Fruit fly (Drosophila melanogaster) whole organism, prepupa: Measurements from ENCODE around the gene mTerf3.

Experiments
- CG10669 ChIP-seq: fragments of 200-800 bp; sonication (Bioruptor generic); optimal IDR thresholded peaks from 3 replicates; lab custom pipeline; 2018; ENCODE audit warnings: missing biosample characterization, mild to moderate bottlenecking, missing genetic modification characterization, moderate library complexity
- CG11294 ChIP-seq: fragments of 200-800 bp; sonication (Bioruptor generic); IDR thresholded peaks from 2 replicates; pipeline ENCODE4 v1.3.6; 2022; ENCODE audit warnings: missing biosample characterization, missing genetic modification characterization
- CG11902 ChIP-seq: fragments of 200-800 bp; sonication (Bioruptor generic); optimal IDR thresholded peaks from 3 replicates; lab custom pipeline; 2016; ENCODE audit warnings: missing biosample characterization, missing genetic modification characterization
- CG15336 ChIP-seq: fragments of 200-800 bp; sonication (Bioruptor generic); IDR thresholded peaks from 2 replicates; pipeline ENCODE4 v1.3.6; 2022; ENCODE audit warnings: missing biosample characterization, missing genetic modification characterization
- CG1621 ChIP-seq: fragments of 200-800 bp; sonication (Bioruptor generic); optimal IDR thresholded peaks from 3 replicates; lab custom pipeline; 2018; ENCODE audit warnings: missing biosample characterization, mild to moderate bottlenecking, missing genetic modification characterization
- CG3032 ChIP-seq: fragments of 200-800 bp; optimal IDR thresholded peaks from 2 replicates; lab custom pipeline; 2019; ENCODE audit warnings: missing biosample characterization, mild to moderate bottlenecking, missing genetic modification characterization, moderate library complexity
- CG31627 ChIP-seq: fragments of 200-800 bp; sonication (Bioruptor generic); optimal IDR thresholded peaks from 3 replicates; lab custom pipeline; 2016; ENCODE audit warnings: missing biosample characterization, missing genetic modification characterization
- CG34406 ChIP-seq: fragments of 200-800 bp; sonication (Bioruptor generic); optimal IDR thresholded peaks from 3 replicates; lab custom pipeline; 2016; ENCODE audit warnings: missing biosample characterization, missing genetic modification characterization
- CG3919 ChIP-seq: fragments of 200-800 bp; sonication (Bioruptor generic); optimal IDR thresholded peaks from 3 replicates; lab custom pipeline; 2016; ENCODE audit warnings: missing biosample characterization, missing genetic modification characterization
- CG4318 ChIP-seq: fragments of 200-800 bp; sonication (Bioruptor generic); optimal IDR thresholded peaks from 3 replicates; lab custom pipeline; 2017; ENCODE audit warnings: missing biosample characterization, mild to moderate bottlenecking, missing genetic modification characterization
- CG6163 ChIP-seq: fragments of 200-800 bp; sonication (Bioruptor generic); IDR thresholded peaks from 3 replicates; pipeline ENCODE4 v1.3.6; 2022; ENCODE audit warnings: missing biosample characterization, missing genetic modification characterization
- CG6276 ChIP-seq: fragments of 200-800 bp; sonication (Bioruptor generic); optimal IDR thresholded peaks from 2 replicates; lab custom pipeline; 2017; ENCODE audit warnings: missing biosample characterization, mild to moderate bottlenecking, missing genetic modification characterization
- CG6808 ChIP-seq: fragments of 200-800 bp; sonication (Bioruptor generic); optimal IDR thresholded peaks from 3 replicates; lab custom pipeline; 2017; ENCODE audit warnings: missing biosample characterization, missing genetic modification characterization, mild to moderate bottlenecking, moderate library complexity, missing genetic modification reagents
- CG6854 ChIP-seq: fragments of 200-800 bp; sonication (Bioruptor generic); optimal IDR thresholded peaks from 2 replicates; lab custom pipeline; 2017; ENCODE audit warnings: missing biosample characterization, mild to moderate bottlenecking, missing genetic modification characterization
- CG7368 ChIP-seq: fragments of 200-800 bp; sonication (Bioruptor generic); optimal IDR thresholded peaks from 3 replicates; lab custom pipeline; 2016; ENCODE audit warnings: missing biosample characterization, missing genetic modification characterization
- CG8632 ChIP-seq: fragments of 200-800 bp; sonication (Bioruptor generic); optimal IDR thresholded peaks from 3 replicates; lab custom pipeline; 2016; ENCODE audit warnings: missing biosample characterization, missing genetic modification characterization
- CG9139 ChIP-seq: fragments of 200-800 bp; sonication (Bioruptor generic); optimal IDR thresholded peaks from 3 replicates; lab custom pipeline; 2017; ENCODE audit warnings: missing biosample characterization, mild to moderate bottlenecking, missing genetic modification characterization
- Eip75B ChIP-seq: fragments of 200-800 bp; sonication (Bioruptor generic); optimal IDR thresholded peaks from 3 replicates; lab custom pipeline; 2016; ENCODE audit warnings: missing biosample characterization, missing genetic modification characterization
- Eip93F ChIP-seq: fragments of 200-800 bp; sonication (Bioruptor generic); optimal IDR thresholded peaks from 2 replicates; lab custom pipeline; 2016; ENCODE audit warnings: missing biosample characterization, mild to moderate bottlenecking, missing genetic modification characterization
- Ets21C ChIP-seq: fragments of 200-800 bp; sonication (Bioruptor generic); optimal IDR thresholded peaks from 3 replicates; lab custom pipeline; 2016; ENCODE audit warnings: missing biosample characterization, missing genetic modification characterization
- Hr38 ChIP-seq: sonication (Bioruptor generic); optimal IDR thresholded peaks from 2 replicates; lab custom pipeline; 2016; ENCODE audit warnings: missing biosample characterization, missing genetic modification characterization
- Hr39 ChIP-seq: fragments of 200-800 bp; sonication (Bioruptor generic); optimal IDR thresholded peaks from 2 replicates; lab custom pipeline; 2016; ENCODE audit warnings: missing biosample characterization, missing genetic modification characterization
- Lpt ChIP-seq: fragments of 200-800 bp; sonication (Bioruptor generic); optimal IDR thresholded peaks from 3 replicates; lab custom pipeline; 2016; ENCODE audit warnings: missing biosample characterization, missing genetic modification characterization
- Met ChIP-seq: fragments of 200-800 bp; sonication (Bioruptor generic); optimal IDR thresholded peaks from 3 replicates; lab custom pipeline; 2016; ENCODE audit warnings: missing biosample characterization, missing genetic modification characterization
- OdsH ChIP-seq: fragments of 200-800 bp; sonication (Bioruptor generic); optimal IDR thresholded peaks from 3 replicates; lab custom pipeline; 2016; ENCODE audit warnings: missing biosample characterization, missing genetic modification characterization
- Smox ChIP-seq: fragments of 200-800 bp; sonication (Bioruptor generic); optimal IDR thresholded peaks from 3 replicates; lab custom pipeline; 2016; ENCODE audit warnings: missing biosample characterization, missing genetic modification characterization
- Sox14 ChIP-seq: fragments of 200-800 bp; sonication (Bioruptor generic); optimal IDR thresholded peaks from 3 replicates; lab custom pipeline; 2016; ENCODE audit warnings: missing biosample characterization, missing genetic modification characterization
- Sox15 ChIP-seq: fragments of 200-800 bp; sonication (Bioruptor generic); optimal IDR thresholded peaks from 3 replicates; lab custom pipeline; 2016; ENCODE audit warnings: missing biosample characterization, missing genetic modification characterization
- achi ChIP-seq: fragments of 200-800 bp; sonication (Bioruptor generic); optimal IDR thresholded peaks from 3 replicates; lab custom pipeline; 2016; ENCODE audit warnings: missing biosample characterization, missing genetic modification characterization
- cyc ChIP-seq: fragments of 200-800 bp; sonication (Bioruptor generic); optimal IDR thresholded peaks from 3 replicates; lab custom pipeline; 2016; ENCODE audit warnings: missing biosample characterization, missing genetic modification characterization
- dac ChIP-seq: fragments of 200-800 bp; sonication (Bioruptor generic); optimal IDR thresholded peaks from 2 replicates; lab custom pipeline; 2017; ENCODE audit warnings: missing biosample characterization, mild to moderate bottlenecking, missing genetic modification characterization
- esn ChIP-seq: fragments of 200-800 bp; sonication (Bioruptor generic); optimal IDR thresholded peaks from 2 replicates; lab custom pipeline; 2016; ENCODE audit warnings: missing biosample characterization, mild to moderate bottlenecking, missing genetic modification characterization, moderate library complexity
- fd59A ChIP-seq: fragments of 200-800 bp; sonication (Bioruptor generic); optimal IDR thresholded peaks from 2 replicates; lab custom pipeline; 2017; ENCODE audit warnings: missing biosample characterization, mild to moderate bottlenecking, missing genetic modification characterization, missing genetic modification reagents
- fd85E ChIP-seq: fragments of 200-800 bp; sonication (Bioruptor generic); optimal IDR thresholded peaks from 3 replicates; lab custom pipeline; 2016; ENCODE audit warnings: missing biosample characterization, missing genetic modification characterization
- net ChIP-seq: fragments of 200-800 bp; sonication (Bioruptor generic); optimal IDR thresholded peaks from 3 replicates; lab custom pipeline; 2016; ENCODE audit warnings: missing biosample characterization, missing genetic modification characterization
- pdm3 ChIP-seq: fragments of 200-800 bp; sonication (Bioruptor generic); optimal IDR thresholded peaks from 3 replicates; lab custom pipeline; 2016; ENCODE audit warnings: missing biosample characterization, missing genetic modification characterization
- salr ChIP-seq, 2 experiments: fragments of 200-800 bp; sonication (Bioruptor generic); optimal IDR thresholded peaks; 3 replicates each; lab custom pipeline; 2016 to 2018; ENCODE audit warnings: missing biosample characterization in 2 of 2, missing genetic modification characterization in 2 of 2, mild to moderate bottlenecking in 1 of 2
- ss ChIP-seq, 2 experiments: fragments of 200-800 bp; sonication (Bioruptor generic); optimal IDR thresholded peaks; 2 replicates in 1 of 2; 3 replicates in 1 of 2; lab custom pipeline; 2017 to 2018; ENCODE audit warnings: mild to moderate bottlenecking in 2 of 2, missing biosample characterization in 2 of 2, missing genetic modification characterization in 2 of 2, moderate library complexity in 1 of 2
- svp ChIP-seq: fragments of 200-800 bp; sonication (Bioruptor generic); peaks from one replicate; lab custom pipeline; 2016; ENCODE audit warnings: missing biosample characterization, missing genetic modification characterization
- topi ChIP-seq: fragments of 200-800 bp; sonication (Bioruptor generic); optimal IDR thresholded peaks from 3 replicates; lab custom pipeline; 2016; ENCODE audit warnings: missing biosample characterization, missing genetic modification characterization
- vri ChIP-seq: fragments of 200-800 bp; sonication (Bioruptor generic); optimal IDR thresholded peaks from 3 replicates; lab custom pipeline; 2016; ENCODE audit warnings: missing biosample characterization, mild to moderate bottlenecking, missing genetic modification characterization

The mTerf3 gene

dm6 chr3L:20526196-20526740 is 5.7 kb upstream of the mTerf3 start, which contains the start of gene Nubp2 (continued):
- TF ChIP-seq fd59A (GFP tag; lab: Kevin White, UChicago) (peak; percentile 92), CG6854 (GFP tag; lab: Kevin White, UChicago) (peak; percentile 63), Eip75B (GFP tag; lab: Kevin White, UChicago) (peak; percentile 96), CG7368 (peak; percentile 90), Hr39 (GFP tag; lab: Kevin White, UChicago) (peak; percentile 95), cyc (GFP tag; lab: Kevin White, UChicago) (peak; percentile 95), CG10669 (GFP tag; lab: Kevin White, UChicago) (peak; percentile 92), pdm3 (GFP tag; lab: Kevin White, UChicago) (peak; percentile 96), CG11294 (GFP tag; lab: Robert Waterston, UW) (peak; percentile 90), svp (GFP tag; lab: Kevin White, UChicago) (peak; percentile 97), CG15336 (GFP tag; lab: Robert Waterston, UW) (peak; percentile 91), CG3032 (tag; lab: Kevin White, UChicago) (peak; percentile 97), Lpt (peak; percentile 91), CG31627 (peak; percentile 96), Met (GFP tag; lab: Kevin White, UChicago) (peak; percentile 95), salr (GFP tag; optimal IDR thresholded peaks at IDR 0.05; lab: Kevin White, UChicago) (peak; percentile 85 to 93), dac (GFP tag; lab: Kevin White, UChicago) (peak; percentile 88), Ets21C (GFP tag; lab: Kevin White, UChicago) (peak; percentile 93), net (GFP tag; lab: Kevin White, UChicago) (peak; percentile 91), Sox15 (peak; percentile 96), CG34406 (GFP tag; lab: Kevin White, UChicago) (peak; percentile 94), CG11902 (GFP tag; lab: Kevin White, UChicago) (peak; percentile 93), ss (GFP tag; optimal IDR thresholded peaks at IDR 0.05; lab: Kevin White, UChicago) (peak; percentile 83 to 93), achi (GFP tag; lab: Kevin White, UChicago) (peak; percentile 94), CG9139 (GFP tag; lab: Kevin White, UChicago) (peak; percentile 72), Hr38 (GFP tag; lab: Kevin White, UChicago) (peak; percentile 47), Eip93F (GFP tag; lab: Kevin White, UChicago) (peak; percentile 93), esn (GFP tag; lab: Kevin White, UChicago) (peak; percentile 97), Smox (GFP tag; lab: Kevin White, UChicago) (peak; percentile 95), CG1621 (tag; lab: Kevin White, UChicago) (peak; percentile 85), CG4318 (GFP tag; lab: Kevin White, UChicago) (peak; percentile 95), Sox14 (GFP tag; lab: Kevin White, UChicago) (peak; percentile 95), vri (GFP tag; lab: Kevin White, UChicago) (peak; percentile 86), OdsH (GFP tag; lab: Kevin White, UChicago) (peak; percentile 97), fd85E (GFP tag; lab: Kevin White, UChicago) (peak; percentile 82), CG6163 (peak; percentile 93), CG8632 (GFP tag; lab: Kevin White, UChicago) (peak; percentile 93), CG6808 (GFP tag; lab: Kevin White, UChicago) (peak; percentile 90)

- TF ChIP-seq CG3919 (no peak), CG11294 (GFP tag; lab: Robert Waterston, UW) (no peak), CG7368 (no peak), CG6276 (GFP tag; lab: Kevin White, UChicago) (no peak), topi (no peak), fd85E (GFP tag; lab: Kevin White, UChicago) (no peak)
Measured at dm6 chr3L:20526143-20526195, 5.4 kb upstream of the mTerf3 start, which contains the start of gene Pss. Gene Pss, minus strand, starts transcription at chr3L:20526174.
